Worm (Caenorhabditis elegans) whole organism, L4 larva: Measurements from ENCODE around the gene enee-1.

ENCODE experiments used
- ama-1 ChIP-seq: fragments of 150-350 bp; optimal IDR thresholded peaks from 2 replicates; lab custom pipeline; 2014; ENCODE audit warnings: inconsistent platforms, mixed read lengths
- lin-13 ChIP-seq: fragments of 150-350 bp; optimal IDR thresholded peaks from 2 replicates; lab custom pipeline; 2014; ENCODE audit warnings: missing biosample characterization, missing genetic modification reagents, missing genetic modification characterization
- nhr-111 ChIP-seq: fragments of 200-800 bp; sonication (Bioruptor generic); optimal IDR thresholded peaks from 2 replicates; lab custom pipeline; 2018; ENCODE audit warnings: mild to moderate bottlenecking, missing genetic modification characterization, missing compliant biosample characterization
- sdz-12 ChIP-seq: fragments of 200-800 bp; sonication (Bioruptor generic); optimal IDR thresholded peaks from 2 replicates; lab custom pipeline; 2018; ENCODE audit warnings: mild to moderate bottlenecking, missing genetic modification characterization, missing compliant biosample characterization
- spr-1 ChIP-seq: sonication (generic microtip); optimal IDR thresholded peaks from 2 replicates; lab custom pipeline; 2016; ENCODE audit warnings: mild to moderate bottlenecking, missing genetic modification characterization, missing compliant biosample characterization

DNA sequence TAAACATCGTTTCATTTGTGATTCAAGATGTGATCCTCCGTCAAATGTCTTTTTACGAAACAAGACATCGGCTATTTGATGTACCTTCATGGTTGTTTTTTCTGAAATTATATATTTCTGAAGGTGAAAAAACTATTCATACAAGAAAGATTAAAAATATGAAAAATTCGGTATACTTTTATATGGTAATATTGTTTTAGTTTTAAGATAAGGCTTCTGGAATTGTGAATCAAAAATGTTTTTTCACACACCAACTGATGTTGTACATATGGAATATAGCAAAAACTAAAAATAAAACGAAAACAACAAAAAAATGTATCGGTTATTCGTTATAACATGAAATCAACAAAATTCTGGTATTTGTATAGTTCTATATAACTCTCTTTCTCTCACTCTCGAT lies 12.7 kb downstream of the enee-1 start, which contains the start of gene F23F1.6:
- TF ChIP-seq nhr-111 (no peak), spr-1 (tag; lab: Kevin White, UChicago) (no peak), lin-13 (GFP tag; lab: Kevin White, UChicago) (no peak), ama-1 (lab: Kevin White, UChicago) (no peak), sdz-12 (no peak)
